Fruit fly (Drosophila melanogaster): ENCODE results near the gene Wnk.
A peak's percentile ranks its signal among the peaks of the same experiment; 100 is the strongest.

Wnk gene

dm6 chr3L:21568848-21569372, 14.2 kb upstream of the Wnk start, which contains the start of the genes CRIF and SMC5 (continued):
- TF ChIP-seq ken (GFP tag; IDR thresholded peaks at IDR 0.05) (peak; percentile 40; the same call in 1 of the 3 replicates), Taf1 (GFP tag; IDR thresholded peaks at IDR 0.05) (no peak), CG6272 (GFP tag; IDR thresholded peaks at IDR 0.05) (no peak; the same call in 1 of the 2 replicates), CG17359 (tag; optimal IDR thresholded peaks at IDR 0.05) (peak; percentile 55), CG13287 (GFP tag; IDR thresholded peaks at IDR 0.05; ENCODE audit: partially characterized antibody) (no peak; the same call in 1 of the 2 replicates), B-H2 (GFP tag; optimal IDR thresholded peaks at IDR 0.05) (peak; percentile 76), yki (optimal IDR thresholded peaks at IDR 0.05) (no peak), CG3163 (GFP tag; optimal IDR thresholded peaks at IDR 0.05) (peak; percentile 34), CG11504 (tag; optimal IDR thresholded peaks at IDR 0.05) (no peak), lbe (GFP tag; optimal IDR thresholded peaks at IDR 0.05) (no peak), CG10431 (GFP tag; optimal IDR thresholded peaks at IDR 0.05) (no peak), CG9932 (GFP tag; IDR thresholded peaks at IDR 0.05) (peak; percentile 82), D19B (GFP tag; optimal IDR thresholded peaks at IDR 0.05) (peak; percentile 31), CG12155 (GFP tag; optimal IDR thresholded peaks at IDR 0.05) (peak; percentile 70), CG18476 (GFP tag; optimal IDR thresholded peaks at IDR 0.05) (peak; percentile 56), Mad (GFP tag; optimal IDR thresholded peaks at IDR 0.05) (peak; percentile 56), CG18262 (tag; optimal IDR thresholded peaks at IDR 0.05) (peak; percentile 70), Aef1 (GFP tag; IDR thresholded peaks at IDR 0.05) (peak; percentile 45; the same call in 1 of the 3 replicates), CG15514 (GFP tag; optimal IDR thresholded peaks at IDR 0.05) (peak; percentile 55), CG14441 (GFP tag; IDR thresholded peaks at IDR 0.05) (peak; percentile 48; the same call in 1 of the 2 replicates), stc (GFP tag; IDR thresholded peaks at IDR 0.05) (peak; percentile 26; the same call in 1 of the 2 replicates), usp (GFP tag; optimal IDR thresholded peaks at IDR 0.05) (no peak), hbn (GFP tag; IDR thresholded peaks at IDR 0.05; ENCODE audit: partially characterized antibody) (no peak), chinmo (GFP tag; IDR thresholded peaks at IDR 0.05; ENCODE audit: partially characterized antibody) (no peak), tup (GFP tag; optimal IDR thresholded peaks at IDR 0.05) (no peak), CG1647 (GFP tag; optimal IDR thresholded peaks at IDR 0.05) (peak; percentile 56), ind (GFP tag; optimal IDR thresholded peaks at IDR 0.05) (peak; percentile 74), ase (GFP tag; IDR thresholded peaks at IDR 0.05) (no peak), Atf3 (GFP tag; optimal IDR thresholded peaks at IDR 0.05) (peak; percentile 40), CG6765 (GFP tag; optimal IDR thresholded peaks at IDR 0.05) (no peak), tx (GFP tag; optimal IDR thresholded peaks at IDR 0.05) (peak; percentile 66), HLH3B (GFP tag; IDR thresholded peaks at IDR 0.05) (peak; percentile 52), h (optimal IDR thresholded peaks at IDR 0.05) (no peak), so (GFP tag; IDR thresholded peaks at IDR 0.05) (no peak), CG17568 (GFP tag; optimal IDR thresholded peaks at IDR 0.05) (no peak), CG8388 (GFP tag; optimal IDR thresholded peaks at IDR 0.05) (peak; percentile 46), Dfd (GFP tag; optimal IDR thresholded peaks at IDR 0.05) (no peak), MTF-1 (GFP tag; optimal IDR thresholded peaks at IDR 0.05; ENCODE audit: borderline replicate concordance) (no peak), Hmx (GFP tag; optimal IDR thresholded peaks at IDR 0.05) (peak; percentile 46), hth (optimal IDR thresholded peaks at IDR 0.05) (no peak), lilli (GFP tag; optimal IDR thresholded peaks at IDR 0.05) (peak; percentile 88), CG7839 (tag; optimal IDR thresholded peaks at IDR 0.05) (no peak), Dbx (GFP tag; IDR thresholded peaks at IDR 0.05) (0 out of 3 replicates have a peak, but pooled peaks have one; percentile 45), mam (GFP tag; optimal IDR thresholded peaks at IDR 0.05) (peak; percentile 82), CG7928 (GFP tag; optimal IDR thresholded peaks at IDR 0.05) (peak; percentile 11), ham (GFP tag; IDR thresholded peaks at IDR 0.05) (no peak), CG16815 (GFP tag; optimal IDR thresholded peaks at IDR 0.05) (peak; percentile 54), peb (GFP tag; IDR thresholded peaks at IDR 0.05) (no peak), Usf (GFP tag; optimal IDR thresholded peaks at IDR 0.05) (no peak), insv (GFP tag; optimal IDR thresholded peaks at IDR 0.05) (peak in 1 of 2 experiments; percentile 16), Dref (GFP tag; IDR thresholded peaks at IDR 0.05) (peak; percentile 63), Dek (tag; optimal IDR thresholded peaks at IDR 0.05) (peak; percentile 54)
